Fruit fly (Drosophila melanogaster): ENCODE data around the gene wupA.
A peak's percentile ranks its signal among the peaks of the same experiment; 100 is the strongest.

wupA gene

dm6 chrX:18136059-18136458, 19.3 kb upstream of the wupA start (continued):
- TF ChIP-seq dm (GFP tag; optimal IDR thresholded peaks at IDR 0.05) (no peak), E2f1 (GFP tag; IDR thresholded peaks at IDR 0.05) (no peak), CG14441 (GFP tag; IDR thresholded peaks at IDR 0.05) (peak; percentile 37; the same call in 1 of the 2 replicates), en (GFP tag; optimal IDR thresholded peaks at IDR 0.05) (no peak), CG6683 (GFP tag; optimal IDR thresholded peaks at IDR 0.05) (no peak), slbo (GFP tag; IDR thresholded peaks at IDR 0.05) (peak; percentile 34), CG17612 (GFP tag; IDR thresholded peaks at IDR 0.05) (no peak), dan (GFP tag; IDR thresholded peaks at IDR 0.05) (no peak), CG1647 (GFP tag; optimal IDR thresholded peaks at IDR 0.05) (no peak), nerfin-2 (GFP tag; IDR thresholded peaks at IDR 0.05; ENCODE audit: partially characterized antibody) (no peak), CG12942 (GFP tag; optimal IDR thresholded peaks at IDR 0.05) (no peak), lov (optimal IDR thresholded peaks at IDR 0.05) (no peak), lov (GFP tag; IDR thresholded peaks at IDR 0.05) (no peak), CG15601 (tag; optimal IDR thresholded peaks at IDR 0.05) (no peak), esg (GFP tag; conservative IDR thresholded peaks at IDR 0.05) (0 out of 2 replicates have a peak, but pooled peaks have one; percentile 13), fd102C (GFP tag; optimal IDR thresholded peaks at IDR 0.05) (no peak), CG14014 (GFP tag; IDR thresholded peaks at IDR 0.05) (no peak), ewg (GFP tag; optimal IDR thresholded peaks at IDR 0.05) (no peak), CG15514 (GFP tag; optimal IDR thresholded peaks at IDR 0.05) (no peak), Myb (GFP tag; optimal IDR thresholded peaks at IDR 0.05) (peak; percentile 7)

DNA sequence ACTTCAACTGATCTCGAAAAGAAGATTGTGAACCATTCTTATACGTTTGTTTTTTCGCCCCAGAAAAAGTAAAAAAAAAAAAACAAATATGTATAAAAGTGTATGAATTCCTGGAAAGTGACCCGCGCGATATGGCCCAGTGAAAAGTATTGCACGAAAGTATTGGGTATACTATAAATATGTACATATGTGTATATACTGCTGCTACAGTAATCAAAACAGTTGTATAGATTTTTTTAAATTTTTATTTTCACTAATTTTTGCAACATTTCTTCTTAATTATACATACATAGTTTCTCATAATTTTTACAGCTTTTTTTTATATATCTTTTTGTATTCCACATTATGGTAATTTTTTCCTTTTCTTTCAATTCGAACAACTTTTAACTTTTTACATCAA, 13.4 kb upstream of the wupA start, which contains the start of gene CG43133:
TSS of gene CG43133 (minus strand) at position 11 of the 400 bp plus-strand sequence.
- TF ChIP-seq zf30C (GFP tag; optimal IDR thresholded peaks at IDR 0.05) = no peak
- TF ChIP-seq CG17328 (GFP tag; IDR thresholded peaks at IDR 0.05) = no peak
- TF ChIP-seq CG10321 (GFP tag; IDR thresholded peaks at IDR 0.05) = no peak
- no peak for TF ChIP-seq CG3407 (GFP tag; optimal IDR thresholded peaks at IDR 0.05)
- no peak for TF ChIP-seq tna (GFP tag; IDR thresholded peaks at IDR 0.05; ENCODE audit: partially characterized antibody)

DNA sequence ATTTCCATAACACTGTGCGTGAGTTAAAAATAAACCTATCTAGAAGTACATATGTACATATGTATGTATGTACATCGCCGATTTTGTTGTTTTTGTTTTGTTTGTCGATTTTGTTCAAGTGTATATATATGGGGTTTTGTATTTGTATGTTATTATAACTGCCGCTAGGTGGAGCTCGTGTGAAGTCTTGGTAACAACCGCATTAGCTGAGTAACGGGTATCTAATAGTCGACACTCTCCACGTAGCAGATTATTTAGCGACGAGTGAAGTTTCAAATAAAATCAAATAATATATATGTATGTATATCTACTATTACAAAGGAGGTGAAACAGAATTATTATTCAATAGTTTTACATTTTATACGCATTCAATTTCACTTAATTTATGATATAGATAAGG, 12.6 kb upstream of the wupA start:
- TF ChIP-seq nerfin-2 (GFP tag; IDR thresholded peaks at IDR 0.05; ENCODE audit: partially characterized antibody) = 0 out of 2 replicates have a peak, but pooled peaks have one; percentile 27
- peak; percentile 62; the same call in 2 of the 3 replicates for TF ChIP-seq CG6791 (GFP tag; IDR thresholded peaks at IDR 0.05; ENCODE audit: partially characterized antibody)
- TF ChIP-seq CG15011 (GFP tag; optimal IDR thresholded peaks at IDR 0.05) = no peak
- no peak for TF ChIP-seq Trl (optimal IDR thresholded peaks at IDR 0.05)
- no peak for TF ChIP-seq Trl (GFP tag; optimal IDR thresholded peaks at IDR 0.05)
- no peak for TF ChIP-seq CG8359 (GFP tag; optimal IDR thresholded peaks at IDR 0.05; ENCODE audit: borderline replicate concordance)
- no peak for TF ChIP-seq kni (GFP tag; optimal IDR thresholded peaks at IDR 0.05)
- TF ChIP-seq CG11723 (GFP tag; optimal IDR thresholded peaks at IDR 0.05) = no peak
- TF ChIP-seq D19B (GFP tag; optimal IDR thresholded peaks at IDR 0.05) = peak; percentile 22
- peak; percentile 7 for TF ChIP-seq zf30C (GFP tag; optimal IDR thresholded peaks at IDR 0.05)
- peak; percentile 9; the same call in 1 of the 2 replicates for TF ChIP-seq Scr (GFP tag; IDR thresholded peaks at IDR 0.05; ENCODE audit: partially characterized antibody)
- no peak for TF ChIP-seq pita (GFP tag; optimal IDR thresholded peaks at IDR 0.05)
- no peak for TF ChIP-seq CG10654 (GFP tag; optimal IDR thresholded peaks at IDR 0.05)
- TF ChIP-seq CG17912 (GFP tag; optimal IDR thresholded peaks at IDR 0.05) = no peak
- no peak for TF ChIP-seq Xrp1 (GFP tag; IDR thresholded peaks at IDR 0.05)
- TF ChIP-seq lola (GFP tag; optimal IDR thresholded peaks at IDR 0.05) = no peak
- TF ChIP-seq CG14860 (GFP tag; IDR thresholded peaks at IDR 0.05; ENCODE audit: partially characterized antibody) = peak; percentile 54; the same call in 1 of the 3 replicates
- peak; percentile 67 for TF ChIP-seq HLH4C (GFP tag; IDR thresholded peaks at IDR 0.05; ENCODE audit: partially characterized antibody)
- no peak for TF ChIP-seq Blimp-1 (GFP tag; optimal IDR thresholded peaks at IDR 0.05)
- no peak for TF ChIP-seq CG11560 (tag; IDR thresholded peaks at IDR 0.05)
- no peak for TF ChIP-seq CG7556 (GFP tag; optimal IDR thresholded peaks at IDR 0.05)
- peak; percentile 36; the same call in 1 of the 3 replicates for TF ChIP-seq vnd (GFP tag; IDR thresholded peaks at IDR 0.05; ENCODE audit: partially characterized antibody)
- TF ChIP-seq CG18764 (GFP tag; optimal IDR thresholded peaks at IDR 0.05) = no peak
- 0 out of 3 replicates have a peak, but pooled peaks have one; percentile 48 for TF ChIP-seq hb (GFP tag; IDR thresholded peaks at IDR 0.05; ENCODE audit: partially characterized antibody)
- TF ChIP-seq jing (GFP tag; optimal IDR thresholded peaks at IDR 0.05) = no peak
